Worm (Caenorhabditis elegans) whole organism, L4/young adult: ENCODE data around the gene cpna-5.

ENCODE experiments used
- W03F9.2 ChIP-seq: fragments of 150-350 bp; optimal IDR thresholded peaks from 2 replicates; lab custom pipeline; 2014; ENCODE audit warnings: missing biosample characterization, missing genetic modification characterization
- dao-5 ChIP-seq: sonication (generic microtip); optimal IDR thresholded peaks from 2 replicates; lab custom pipeline; 2016; ENCODE audit warnings: missing genotype, missing genetic modification characterization, moderate library complexity, missing compliant biosample characterization
- him-1 ChIP-seq: sonication (generic microtip); optimal IDR thresholded peaks from 2 replicates; lab custom pipeline; 2016; ENCODE audit warnings: missing genotype, missing genetic modification reagents, missing genetic modification characterization, missing compliant biosample characterization

ce11 chrII:7671705-7672104, 46.7 kb downstream of the cpna-5 start, which contains the start of gene lir-1:
- TF ChIP-seq W03F9.2 (tag; lab: Kevin White, UChicago) (no peak), dao-5 (tag; lab: Kevin White, UChicago) (no peak), him-1 (tag; lab: Kevin White, UChicago) (no peak)
